Worm (Caenorhabditis elegans): Measurements from ENCODE around the gene Y55F3AM.11.

DNA sequence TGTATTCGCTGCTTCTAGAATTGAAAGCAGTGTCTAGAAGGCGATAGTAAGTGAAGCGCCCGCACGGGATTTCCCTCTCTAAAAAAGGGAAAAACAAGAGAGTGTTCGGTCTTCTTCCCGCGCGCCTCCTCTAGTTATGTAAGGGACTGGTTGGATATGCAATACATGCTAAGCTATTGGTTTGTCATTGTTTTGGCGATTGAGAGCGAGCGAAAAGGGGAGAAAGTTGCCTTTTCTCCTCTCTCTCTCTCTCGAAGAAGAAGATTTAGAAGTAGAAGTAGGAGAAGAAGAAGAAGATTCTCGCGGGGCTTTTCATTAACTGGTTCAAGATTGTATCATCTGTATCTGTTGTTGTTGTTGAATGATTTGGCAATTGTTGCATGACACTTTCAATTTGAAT is 29.9 kb upstream of the Y55F3AM.11 start:
- TF ChIP-seq skn-1 (tag; optimal IDR thresholded peaks at IDR 0.05) (no peak), egl-27 (tag; optimal IDR thresholded peaks at IDR 0.05) (no peak), nhr-129 (tag; optimal IDR thresholded peaks at IDR 0.05) (no peak), nhr-12 (tag; optimal IDR thresholded peaks at IDR 0.05) (no peak), nhr-25 (tag; optimal IDR thresholded peaks at IDR 0.05) (no peak), R02D3.7 (tag; optimal IDR thresholded peaks at IDR 0.05) (no peak), lsy-2 (tag; optimal IDR thresholded peaks at IDR 0.05) (no peak), fos-1 (tag; optimal IDR thresholded peaks at IDR 0.05) (no peak), nhr-11 (tag; optimal IDR thresholded peaks at IDR 0.05) (no peak), nhr-21 (tag; optimal IDR thresholded peaks at IDR 0.05) (no peak), ZK546.5 (tag; optimal IDR thresholded peaks at IDR 0.05) (no peak), unc-62 (GFP tag; optimal IDR thresholded peaks at IDR 0.05) (no peak)
